Worm (Caenorhabditis elegans): ENCODE results near the gene bath-9.

Gene bath-9

DNA sequence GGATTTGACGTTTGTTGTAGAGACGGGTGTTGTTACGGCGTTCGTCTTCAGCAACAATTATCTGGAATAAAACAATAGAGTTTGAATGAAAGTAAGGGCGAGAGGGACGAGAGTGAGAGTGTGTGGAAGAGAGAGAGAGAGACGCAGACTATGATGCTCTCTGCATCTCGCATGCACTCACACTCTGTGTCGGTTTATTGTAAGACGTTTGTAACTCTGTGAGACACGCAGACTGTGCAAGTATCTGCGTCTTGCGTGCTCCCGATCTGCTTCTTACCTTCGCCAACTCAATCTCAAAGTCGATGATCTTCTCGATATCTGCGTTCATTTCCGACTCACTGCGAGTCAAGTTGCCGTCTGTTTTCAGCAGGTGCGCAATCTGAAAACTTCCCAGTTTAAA is 46.0 kb downstream of the bath-9 start:
- TF ChIP-seq tbx-37 (GFP tag; conservative IDR thresholded peaks at IDR 0.05) (no peak), flt-1 (GFP tag; IDR thresholded peaks at IDR 0.05) (no peak), hnd-1 (tag; optimal IDR thresholded peaks at IDR 0.05) (no peak), ama-1 (optimal IDR thresholded peaks at IDR 0.05) (no peak), ceh-36 (tag; optimal IDR thresholded peaks at IDR 0.05) (no peak)

ce11 chrII:3425433-3425832 is 48.5 kb downstream of the bath-9 start, which contains the start of gene nep-11:
Gene nep-11, minus strand, starts transcription at chrII:3425533.
- no peak for TF ChIP-seq tra-4 (tag; optimal IDR thresholded peaks at IDR 0.05)
- no peak for TF ChIP-seq ceh-13 (GFP tag; optimal IDR thresholded peaks at IDR 0.05)
- TF ChIP-seq flt-1 (GFP tag; IDR thresholded peaks at IDR 0.05), result no peak
- no peak for TF ChIP-seq F13C5.2 (tag; optimal IDR thresholded peaks at IDR 0.05)
- TF ChIP-seq sea-1 (GFP tag; conservative IDR thresholded peaks at IDR 0.05), result no peak
- TF ChIP-seq hnd-1 (tag; optimal IDR thresholded peaks at IDR 0.05), result no peak

ce11 chrII:3428158-3428704 is 51.3 kb downstream of the bath-9 start:
- no peak for TF ChIP-seq F13C5.2 (tag; optimal IDR thresholded peaks at IDR 0.05)
- TF ChIP-seq hmbx-1 (tag; optimal IDR thresholded peaks at IDR 0.05), result no peak
- TF ChIP-seq ceh-36 (tag; optimal IDR thresholded peaks at IDR 0.05), result no peak
- no peak for TF ChIP-seq pes-1 (GFP tag; IDR thresholded peaks at IDR 0.05)
- no peak for TF ChIP-seq ets-7 (tag; optimal IDR thresholded peaks at IDR 0.05)
- no peak for TF ChIP-seq aly-1 (tag; optimal IDR thresholded peaks at IDR 0.05)
- TF ChIP-seq hnd-1 (tag; optimal IDR thresholded peaks at IDR 0.05), result no peak
